Worm (Caenorhabditis elegans) whole organism, late embryonic: Measurements from ENCODE around the gene iff-2.

ENCODE experiments used
- F13H6.1 ChIP-seq: sonication (generic microtip); optimal IDR thresholded peaks from 2 replicates; lab custom pipeline; 2016; ENCODE audit warnings: missing genetic modification characterization, missing compliant biosample characterization
- K02D7.2 ChIP-seq: sonication (generic microtip); optimal IDR thresholded peaks from 2 replicates; lab custom pipeline; 2017; ENCODE audit warnings: mild to moderate bottlenecking, missing genetic modification characterization, missing compliant biosample characterization
- K09A11.1 ChIP-seq: sonication (generic microtip); optimal IDR thresholded peaks from 2 replicates; lab custom pipeline; 2017; ENCODE audit warnings: antibody characterized with exemption, mild to moderate bottlenecking, missing genetic modification characterization, missing compliant biosample characterization; ENCODE audit not compliant: insufficient read depth
- T23F11.4 ChIP-seq: fragments of 200-800 bp; sonication (Bioruptor generic); optimal IDR thresholded peaks from 2 replicates; lab custom pipeline; 2018; ENCODE audit warnings: mild to moderate bottlenecking, missing genetic modification characterization, missing compliant biosample characterization
- Y22D7AL.16 ChIP-seq: sonication (generic microtip); optimal IDR thresholded peaks from 2 replicates; lab custom pipeline; 2016; ENCODE audit warnings: missing genetic modification characterization, missing compliant biosample characterization
- ama-1 ChIP-seq: fragments of 150-350 bp; optimal IDR thresholded peaks from 2 replicates; lab custom pipeline; 2014
- ceh-19 ChIP-seq: fragments of 200-800 bp; sonication (Bioruptor generic); optimal IDR thresholded peaks from 2 replicates; lab custom pipeline; 2018; ENCODE audit warnings: mild to moderate bottlenecking, missing genetic modification characterization, missing compliant biosample characterization
- ceh-2 ChIP-seq: sonication (generic microtip); optimal IDR thresholded peaks from 2 replicates; lab custom pipeline; 2016; ENCODE audit warnings: missing genotype, missing genetic modification characterization, missing compliant biosample characterization
- ceh-22 ChIP-seq: sonication (generic microtip); optimal IDR thresholded peaks from 2 replicates; lab custom pipeline; 2017; ENCODE audit warnings: missing biosample characterization, missing genetic modification characterization
- ceh-24 ChIP-seq: sonication (generic microtip); optimal IDR thresholded peaks from 2 replicates; lab custom pipeline; 2016; ENCODE audit warnings: mild to moderate bottlenecking, missing genetic modification characterization, missing compliant biosample characterization
- ceh-31 ChIP-seq: sonication (generic microtip); optimal IDR thresholded peaks from 2 replicates; lab custom pipeline; 2016; ENCODE audit warnings: missing genetic modification characterization, missing compliant biosample characterization
- ceh-34 ChIP-seq: sonication (generic microtip); optimal IDR thresholded peaks from 2 replicates; lab custom pipeline; 2016; ENCODE audit warnings: mild to moderate bottlenecking, missing genetic modification characterization, missing compliant biosample characterization
- ceh-48 ChIP-seq: sonication (generic microtip); optimal IDR thresholded peaks from 2 replicates; lab custom pipeline; 2016; ENCODE audit warnings: missing genetic modification characterization, inconsistent platforms, missing compliant biosample characterization
- ceh-9 ChIP-seq: sonication (generic microtip); optimal IDR thresholded peaks from 2 replicates; lab custom pipeline; 2016; ENCODE audit warnings: mild to moderate bottlenecking, missing genetic modification characterization, inconsistent platforms, missing compliant biosample characterization
- che-1 ChIP-seq: sonication (generic microtip); optimal IDR thresholded peaks from 2 replicates; lab custom pipeline; 2016; ENCODE audit warnings: mild to moderate bottlenecking, missing genetic modification characterization, missing compliant biosample characterization
- dmd-4 ChIP-seq: sonication (generic microtip); optimal IDR thresholded peaks from 2 replicates; lab custom pipeline; 2016; ENCODE audit warnings: borderline replicate concordance, missing genetic modification characterization, missing compliant biosample characterization
- elt-2 ChIP-seq: sonication (generic microtip); optimal IDR thresholded peaks from 2 replicates; lab custom pipeline; 2016; ENCODE audit warnings: missing genetic modification reagents, missing genetic modification characterization, missing compliant biosample characterization
- eyg-1 ChIP-seq: sonication (generic microtip); optimal IDR thresholded peaks from 2 replicates; lab custom pipeline; 2016; ENCODE audit warnings: missing genotype, missing genetic modification characterization, missing compliant biosample characterization
- fkh-10 ChIP-seq: fragments of 150-350 bp; optimal IDR thresholded peaks from 2 replicates; lab custom pipeline; 2014; ENCODE audit warnings: missing biosample characterization, missing genetic modification reagents, missing genetic modification characterization
- gmeb-2 ChIP-seq: sonication (generic microtip); optimal IDR thresholded peaks from 2 replicates; lab custom pipeline; 2016; ENCODE audit warnings: missing genetic modification characterization, inconsistent platforms, missing compliant biosample characterization
- hlh-15 ChIP-seq: sonication (generic microtip); optimal IDR thresholded peaks from 2 replicates; lab custom pipeline; 2016; ENCODE audit warnings: missing genetic modification characterization, missing compliant biosample characterization
- mec-3 ChIP-seq: sonication (generic microtip); optimal IDR thresholded peaks from 2 replicates; lab custom pipeline; 2016; ENCODE audit warnings: borderline replicate concordance, missing genetic modification characterization, missing compliant biosample characterization
- nhr-232 ChIP-seq: sonication (generic microtip); optimal IDR thresholded peaks from 2 replicates; lab custom pipeline; 2016; ENCODE audit warnings: missing genetic modification characterization, missing compliant biosample characterization
- odd-2 ChIP-seq: sonication (generic microtip); optimal IDR thresholded peaks from 2 replicates; lab custom pipeline; 2017; ENCODE audit warnings: antibody characterized with exemption, mild to moderate bottlenecking, missing genetic modification characterization, missing compliant biosample characterization
- pax-1 ChIP-seq: fragments of 150-350 bp; optimal IDR thresholded peaks from 2 replicates; lab custom pipeline; 2014; ENCODE audit warnings: missing biosample characterization, missing genetic modification characterization
- pha-2 ChIP-seq: sonication (generic microtip); optimal IDR thresholded peaks from 2 replicates; lab custom pipeline; 2017; ENCODE audit warnings: mild to moderate bottlenecking, missing genetic modification characterization, missing compliant biosample characterization
- pha-4 ChIP-seq: fragments of 150-350 bp; optimal IDR thresholded peaks from 2 replicates; lab custom pipeline; 2018; ENCODE audit warnings: missing biosample characterization, missing genetic modification reagents, missing genetic modification characterization
- pqm-1 ChIP-seq: sonication (generic microtip); optimal IDR thresholded peaks from 2 replicates; lab custom pipeline; 2016; ENCODE audit warnings: missing genetic modification characterization, missing compliant biosample characterization
- ref-2 ChIP-seq: sonication (generic microtip); optimal IDR thresholded peaks from 2 replicates; lab custom pipeline; 2016; ENCODE audit warnings: missing genetic modification characterization, missing compliant biosample characterization
- rnt-1 ChIP-seq: sonication (generic microtip); optimal IDR thresholded peaks from 2 replicates; lab custom pipeline; 2016; ENCODE audit warnings: missing genetic modification characterization, missing compliant biosample characterization
- unc-3 ChIP-seq, 2 experiments: fragments of 200-800 bp in 1 of 2; sonication (Bioruptor generic) in 1 of 2; sonication (generic microtip) in 1 of 2; conservative IDR thresholded peaks in 1 of 2; optimal IDR thresholded peaks in 1 of 2; 2 replicates each; pipeline versions ENCODE4 v1.3.6 to Lab custom; 2016 to 2022; ENCODE audit warnings: missing compliant biosample characterization in 2 of 2, missing genetic modification characterization in 2 of 2, missing genetic modification reagents in 1 of 2
- unc-42 ChIP-seq: sonication (generic microtip); optimal IDR thresholded peaks from 2 replicates; lab custom pipeline; 2016; ENCODE audit warnings: missing genotype, missing genetic modification characterization, missing compliant biosample characterization
- unc-55 ChIP-seq: sonication (generic microtip); optimal IDR thresholded peaks from 2 replicates; lab custom pipeline; 2017; ENCODE audit warnings: missing biosample characterization, missing genetic modification reagents, missing genetic modification characterization

The iff-2 gene

DNA sequence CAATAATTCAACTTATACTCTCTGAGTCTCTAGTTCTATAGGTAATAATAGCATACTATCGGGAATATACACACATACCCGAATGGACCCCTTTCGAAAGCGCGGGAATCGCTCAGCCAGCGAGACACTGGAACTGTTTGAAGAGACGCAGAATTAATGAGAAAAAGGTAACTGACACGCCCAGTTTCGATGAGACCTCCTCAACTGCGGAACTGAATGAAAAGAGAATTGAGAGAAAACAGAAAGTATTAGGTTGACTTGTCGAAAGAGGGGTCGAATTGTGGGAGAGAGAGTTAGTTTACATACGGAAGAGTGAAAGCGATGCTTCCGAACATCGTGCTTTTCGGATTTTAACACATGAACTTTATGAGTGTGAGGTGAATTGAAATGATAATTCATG lies 29.2 kb downstream of the iff-2 start (continued):
- no peak for TF ChIP-seq pqm-1 (tag; lab: Kevin White, UChicago)
- no peak for TF ChIP-seq fkh-10 (GFP tag; lab: Kevin White, UChicago)

DNA sequence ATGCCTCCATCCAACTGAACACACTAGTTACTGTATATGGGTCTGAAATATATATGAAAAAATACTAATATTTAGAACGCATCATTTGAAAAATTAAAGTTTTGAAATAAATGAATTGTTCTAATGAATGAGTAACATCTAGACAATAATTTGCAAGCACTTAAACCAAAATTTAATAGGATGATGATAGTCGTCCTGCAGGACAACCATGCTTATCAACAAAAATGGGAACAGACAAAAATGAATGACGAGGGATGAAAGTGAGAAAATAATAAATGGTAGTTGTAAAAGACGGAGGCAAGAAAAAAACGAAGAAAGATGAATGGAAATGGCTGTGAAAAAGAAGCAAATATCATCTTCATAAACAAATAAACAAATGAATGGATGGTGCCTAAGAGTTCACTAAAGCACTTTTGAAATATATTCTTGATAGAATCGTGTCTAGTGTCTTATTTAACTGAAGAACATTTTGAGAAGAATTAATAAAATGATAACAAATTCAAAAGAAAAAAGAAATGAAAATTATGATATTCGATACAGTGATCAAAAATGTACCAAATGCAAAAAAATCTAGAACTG lies 29.9 kb downstream of the iff-2 start, which contains the start of gene gldi-7:
Gene gldi-7, minus strand, starts transcription at position 42 of the 579 bp plus-strand sequence.
- no peak for TF ChIP-seq K09A11.1 (tag; lab: Kevin White, UChicago)
- no peak for TF ChIP-seq unc-3 (GFP tag; conservative IDR thresholded peaks at IDR 0.05; lab: Robert Waterston, UW)
- no peak for TF ChIP-seq unc-3 (tag; optimal IDR thresholded peaks at IDR 0.05; lab: Kevin White, UChicago)
- no peak for TF ChIP-seq nhr-232 (tag; lab: Kevin White, UChicago)
- no peak for TF ChIP-seq ceh-22
- TF ChIP-seq unc-55 (GFP tag; lab: Kevin White, UChicago): no peak
- no peak for TF ChIP-seq pha-4 (tag; lab: Kevin White, UChicago)
- no peak for TF ChIP-seq F13H6.1 (tag; lab: Kevin White, UChicago)
- TF ChIP-seq hlh-15 (tag; lab: Kevin White, UChicago): no peak

DNA sequence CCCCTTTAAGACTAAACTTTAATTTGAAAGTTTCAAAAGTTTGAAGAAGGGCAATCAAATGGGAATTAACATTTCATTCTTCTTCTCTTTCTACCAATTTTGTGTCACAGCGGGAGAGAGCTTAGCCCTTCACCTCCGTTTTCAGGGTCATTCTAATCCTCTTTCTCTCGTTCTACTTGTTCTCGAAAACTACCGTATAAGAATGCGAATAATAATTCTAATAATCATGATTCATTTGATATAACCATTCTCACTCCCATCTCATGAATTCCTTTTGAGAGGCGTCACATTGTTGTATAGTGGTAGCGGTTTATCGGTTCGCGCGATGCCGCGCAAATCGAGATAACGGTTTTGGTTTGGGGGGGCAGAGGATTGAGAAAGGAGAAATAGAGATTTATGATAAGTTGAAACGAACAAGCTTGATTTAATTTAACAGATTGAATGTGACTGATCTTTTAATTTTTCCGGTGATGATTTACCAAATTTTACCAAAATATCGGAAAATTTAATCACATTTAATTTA lies 31.9 kb downstream of the iff-2 start:
- TF ChIP-seq rnt-1 (tag; lab: Kevin White, UChicago): peak; percentile 2
- no peak for TF ChIP-seq odd-2 (tag; lab: Kevin White, UChicago)
- TF ChIP-seq che-1 (tag; lab: Kevin White, UChicago): no peak
- no peak for TF ChIP-seq pqm-1 (tag; lab: Kevin White, UChicago)
- no peak for TF ChIP-seq gmeb-2
- TF ChIP-seq eyg-1 (tag; lab: Kevin White, UChicago): no peak
- no peak for TF ChIP-seq ama-1 (lab: Kevin White, UChicago)
- no peak for TF ChIP-seq pax-1 (tag; lab: Kevin White, UChicago)
- TF ChIP-seq ref-2 (tag; lab: Kevin White, UChicago): peak; percentile 13
- no peak for TF ChIP-seq fkh-10 (GFP tag; lab: Kevin White, UChicago)
- no peak for TF ChIP-seq ceh-34 (tag; lab: Kevin White, UChicago)
- TF ChIP-seq pha-2 (tag; lab: Kevin White, UChicago): no peak
- TF ChIP-seq unc-3 (GFP tag; conservative IDR thresholded peaks at IDR 0.05; lab: Robert Waterston, UW): no peak
- TF ChIP-seq unc-3 (tag; optimal IDR thresholded peaks at IDR 0.05; lab: Kevin White, UChicago): no peak

DNA sequence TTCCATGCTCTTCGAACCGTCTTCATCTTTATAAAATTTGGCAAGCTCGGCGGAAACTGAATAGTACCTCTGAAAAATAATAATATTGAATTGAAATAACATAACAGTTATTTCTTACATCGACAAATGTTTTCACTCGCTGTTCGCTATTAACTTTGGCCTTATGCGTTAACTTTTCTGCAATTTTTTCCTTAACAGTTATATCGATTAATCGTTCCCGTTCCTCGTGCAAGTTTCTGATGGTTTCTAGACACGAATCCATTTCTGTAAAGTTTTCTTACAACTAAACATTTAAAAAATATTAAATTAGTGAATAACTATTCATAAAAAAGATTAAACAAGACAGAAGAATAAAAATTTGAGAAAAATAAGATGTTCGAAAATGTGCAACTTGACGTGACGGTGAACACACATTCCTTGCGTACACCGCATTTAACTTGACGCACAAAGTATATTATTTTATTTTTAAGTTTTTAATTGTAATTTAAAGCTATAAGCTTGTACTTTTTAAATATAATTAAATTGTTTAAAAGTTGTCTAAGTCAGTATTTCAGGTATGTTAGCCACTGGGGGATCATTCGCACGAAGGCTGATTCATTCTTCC lies 35.9 kb downstream of the iff-2 start, which contains the start of the genes prp-9 and mrps-18B:
Gene prp-9, minus strand, starts transcription at position 264 of the 604 bp plus-strand sequence.
Gene mrps-18B, plus strand, starts transcription at position 549 of the 604 bp plus-strand sequence.
- TF ChIP-seq hlh-15 (tag; lab: Kevin White, UChicago): no peak
- no peak for TF ChIP-seq mec-3 (tag; lab: Kevin White, UChicago)
- no peak for TF ChIP-seq Y22D7AL.16 (tag; lab: Kevin White, UChicago)
- no peak for TF ChIP-seq dmd-4 (tag; lab: Kevin White, UChicago)
- TF ChIP-seq K02D7.2: no peak
- no peak for TF ChIP-seq ceh-48 (tag; lab: Kevin White, UChicago)
- no peak for TF ChIP-seq K09A11.1 (tag; lab: Kevin White, UChicago)
- TF ChIP-seq unc-42 (tag; lab: Kevin White, UChicago): no peak

DNA sequence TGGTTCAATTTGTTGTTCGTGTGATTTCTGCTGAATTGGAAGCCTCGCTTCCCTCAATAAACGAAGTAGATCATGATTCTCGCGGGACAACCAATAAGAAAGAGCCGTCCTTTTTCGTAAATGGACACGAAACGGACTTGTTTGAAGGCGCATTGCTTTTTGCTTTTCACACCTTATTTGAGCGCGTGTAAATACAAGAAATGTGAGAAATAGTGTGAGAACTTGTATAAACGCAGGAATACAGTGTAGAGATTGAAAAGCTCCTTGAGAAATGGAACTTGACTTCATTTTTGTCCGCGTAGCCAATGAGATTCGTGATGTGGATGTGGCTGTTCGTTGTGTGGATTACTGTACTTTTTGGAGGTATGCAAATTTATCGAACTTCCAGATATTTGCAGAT lies 40.5 kb downstream of the iff-2 start, which contains the start of gene cht-2:
Gene cht-2, plus strand, starts transcription at position 301 of the 400 bp plus-strand sequence.
- TF ChIP-seq F13H6.1 (tag; lab: Kevin White, UChicago) (no peak), unc-3 (GFP tag; conservative IDR thresholded peaks at IDR 0.05; lab: Robert Waterston, UW) (no peak), unc-3 (tag; optimal IDR thresholded peaks at IDR 0.05; lab: Kevin White, UChicago) (no peak), T23F11.4 (GFP tag; lab: Kevin White, UChicago) (no peak), ceh-2 (tag; lab: Kevin White, UChicago) (no peak), ceh-24 (tag; lab: Kevin White, UChicago) (no peak), ceh-19 (GFP tag; lab: Kevin White, UChicago) (no peak), nhr-232 (tag; lab: Kevin White, UChicago) (no peak), eyg-1 (tag; lab: Kevin White, UChicago) (no peak), ceh-9 (tag; lab: Kevin White, UChicago) (no peak), rnt-1 (tag; lab: Kevin White, UChicago) (no peak), ceh-31 (tag; lab: Kevin White, UChicago) (no peak), elt-2 (tag; lab: Kevin White, UChicago) (no peak)
- TF ChIP-seq, all 69 proteins: peak for 0
